Worm (Caenorhabditis elegans) whole organism, L2 larva: Measurements from ENCODE around the gene K06H6.4.

Experiments used
- C34F6.9 ChIP-seq: fragments of 150-350 bp; optimal IDR thresholded peaks from 2 replicates; lab custom pipeline; 2014; ENCODE audit warnings: missing biosample characterization, missing genetic modification characterization
- R02D3.7 ChIP-seq: fragments of 150-350 bp; optimal IDR thresholded peaks from 2 replicates; lab custom pipeline; 2014; ENCODE audit warnings: missing biosample characterization, missing genetic modification characterization
- aly-2 ChIP-seq: fragments of 150-350 bp; optimal IDR thresholded peaks from 2 replicates; lab custom pipeline; 2014; ENCODE audit warnings: missing biosample characterization, missing genetic modification characterization
- blmp-1 ChIP-seq: sonication (generic microtip); optimal IDR thresholded peaks from 2 replicates; lab custom pipeline; 2017; ENCODE audit warnings: missing genetic modification characterization, mild to moderate bottlenecking, missing compliant biosample characterization, antibody characterized with exemption, moderate library complexity; ENCODE audit not compliant: insufficient read depth
- ceh-82 ChIP-seq: fragments of 150-350 bp; optimal IDR thresholded peaks from 2 replicates; lab custom pipeline; 2014; ENCODE audit warnings: missing biosample characterization, missing genetic modification characterization
- egl-27 ChIP-seq: sonication (generic microtip); optimal IDR thresholded peaks from 3 replicates; lab custom pipeline; 2017; ENCODE audit warnings: missing biosample characterization, missing genetic modification reagents, missing genetic modification characterization
- elt-3 ChIP-seq: sonication (generic microtip); optimal IDR thresholded peaks from 2 replicates; lab custom pipeline; 2017; ENCODE audit warnings: missing biosample characterization, missing genetic modification characterization
- gmeb-1 ChIP-seq: fragments of 150-350 bp; optimal IDR thresholded peaks from 2 replicates; lab custom pipeline; 2014; ENCODE audit warnings: missing biosample characterization, missing genetic modification characterization
- lin-13 ChIP-seq: fragments of 150-350 bp; optimal IDR thresholded peaks from 2 replicates; lab custom pipeline; 2014; ENCODE audit warnings: missing biosample characterization, missing genetic modification reagents, missing genetic modification characterization
- nhr-10 ChIP-seq: sonication (generic microtip); optimal IDR thresholded peaks from 2 replicates; lab custom pipeline; 2017; ENCODE audit warnings: missing biosample characterization, missing genetic modification characterization
- nhr-11 ChIP-seq: fragments of 150-350 bp; optimal IDR thresholded peaks from 2 replicates; lab custom pipeline; 2014; ENCODE audit warnings: missing biosample characterization, missing genetic modification characterization

ce11 chrV:578977-579376 lies at the start of gene K06H6.4:
- TF ChIP-seq C34F6.9 (tag; lab: Kevin White, UChicago) (no peak), gmeb-1 (tag; lab: Kevin White, UChicago) (no peak), R02D3.7 (tag; lab: Kevin White, UChicago) (no peak), ceh-82 (tag; lab: Kevin White, UChicago) (no peak), blmp-1 (tag; lab: Kevin White, UChicago) (no peak), egl-27 (tag; lab: Kevin White, UChicago) (no peak), nhr-10 (tag; lab: Kevin White, UChicago) (no peak), aly-2 (tag; lab: Kevin White, UChicago) (no peak), lin-13 (GFP tag; lab: Kevin White, UChicago) (no peak), elt-3 (no peak), nhr-11 (tag; lab: Kevin White, UChicago) (no peak)
